Worm (Caenorhabditis elegans) whole organism, L4/young adult: ENCODE data around the gene cah-3.

ENCODE experiments used
- W03F9.2 ChIP-seq: fragments of 150-350 bp; optimal IDR thresholded peaks from 2 replicates; lab custom pipeline; 2014; ENCODE audit warnings: missing biosample characterization, missing genetic modification characterization
- him-1 ChIP-seq: sonication (generic microtip); optimal IDR thresholded peaks from 2 replicates; lab custom pipeline; 2016; ENCODE audit warnings: missing genotype, missing genetic modification reagents, missing genetic modification characterization, missing compliant biosample characterization

DNA sequence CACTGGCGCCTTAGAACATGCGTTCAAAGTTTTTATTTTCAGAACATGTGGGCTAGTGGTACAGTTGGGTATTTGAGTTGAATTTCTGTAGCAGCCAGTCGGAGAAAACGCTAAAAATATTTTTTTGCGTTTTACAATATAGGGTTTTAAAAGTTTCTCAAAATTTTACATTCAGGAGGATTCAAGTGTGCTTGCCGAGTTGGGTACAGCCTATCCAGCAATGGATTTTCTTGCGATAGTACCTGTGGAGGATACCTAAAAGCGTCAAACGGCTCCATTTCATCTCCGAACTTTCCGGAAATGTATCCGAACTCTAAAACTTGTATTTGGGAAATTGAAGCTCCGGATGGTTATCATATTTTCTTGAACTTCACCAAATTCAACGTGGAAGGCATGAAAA is 21.1 kb upstream of the cah-3 start:
- TF ChIP-seq W03F9.2, result no peak
- TF ChIP-seq him-1 (tag; lab: Kevin White, UChicago), result no peak
